Worm (Caenorhabditis elegans): Measurements from ENCODE around the gene mcm-6.

mcm-6 gene

DNA sequence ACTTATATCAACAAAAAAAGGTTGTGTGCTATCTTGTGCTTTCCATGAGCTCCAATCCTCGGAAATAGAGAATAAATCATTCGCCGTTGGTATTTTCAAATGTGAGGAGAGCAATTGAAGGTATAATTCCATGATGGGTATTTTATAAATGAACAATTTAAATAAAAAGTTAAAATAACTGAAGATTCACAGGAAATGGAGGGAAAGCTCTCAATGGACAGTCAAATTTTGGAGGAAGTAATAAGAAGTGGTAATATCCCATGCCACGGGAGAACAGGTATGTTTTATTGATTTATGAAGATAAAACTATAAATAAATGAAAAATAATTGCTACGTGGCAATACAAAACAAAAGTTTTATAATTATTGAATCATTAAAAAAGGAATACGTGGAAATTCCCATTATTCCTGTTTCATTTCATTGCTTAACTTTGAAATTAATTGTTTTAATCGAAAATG lies 11.0 kb upstream of the mcm-6 start (continued):
- TF ChIP-seq nhr-6 (tag; optimal IDR thresholded peaks at IDR 0.05), result no peak
- TF ChIP-seq lsy-2 (tag; optimal IDR thresholded peaks at IDR 0.05), result peak in 1 of 2 experiments; percentile 45

DNA sequence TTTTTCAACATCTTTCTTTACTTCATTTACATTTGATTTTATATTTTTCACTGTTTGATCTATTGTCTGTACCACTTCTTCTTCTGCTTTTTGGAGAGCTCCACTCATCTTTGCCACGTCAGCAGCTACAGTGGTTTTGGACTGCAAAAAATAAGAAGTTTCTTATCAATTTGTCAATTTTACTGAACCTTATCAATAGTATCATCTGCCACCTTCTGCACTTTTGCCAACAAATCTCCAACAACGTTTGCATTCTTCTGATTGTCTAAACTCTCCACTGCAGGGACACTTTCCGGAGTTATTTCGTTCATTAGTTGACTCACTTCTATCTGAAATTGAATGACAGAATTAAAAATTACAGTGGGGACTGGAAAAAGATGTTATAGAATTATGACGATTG lies 7.4 kb upstream of the mcm-6 start:
- TF ChIP-seq fos-1 (tag; optimal IDR thresholded peaks at IDR 0.05) (peak; percentile 95), crh-2 (tag; optimal IDR thresholded peaks at IDR 0.05) (peak; percentile 84), zag-1 (tag; optimal IDR thresholded peaks at IDR 0.05) (no peak)

DNA sequence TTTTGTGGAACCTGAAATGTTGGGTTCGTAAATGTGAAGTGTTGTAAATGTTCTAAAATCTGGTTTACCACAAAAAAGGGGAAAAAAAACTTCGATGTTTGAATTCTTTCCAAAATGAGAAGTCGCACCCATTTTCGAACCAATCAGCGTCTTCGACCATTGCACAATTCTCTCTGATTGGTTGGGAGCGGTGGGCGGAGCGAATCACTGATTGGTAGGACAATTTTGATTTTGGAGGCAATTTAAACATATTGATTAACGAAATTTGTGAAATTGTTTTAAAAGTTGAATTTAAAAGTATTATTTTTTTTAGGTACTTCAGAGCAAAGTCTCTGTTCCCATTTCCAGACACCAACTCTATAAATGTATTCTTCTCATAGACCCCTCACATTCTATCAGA lies 5.1 kb upstream of the mcm-6 start:
- TF ChIP-seq crh-2 (tag; optimal IDR thresholded peaks at IDR 0.05), result no peak
- TF ChIP-seq skn-1 (tag; optimal IDR thresholded peaks at IDR 0.05), result no peak
- TF ChIP-seq nhr-12 (tag; optimal IDR thresholded peaks at IDR 0.05), result no peak
- no peak for TF ChIP-seq R02D3.7 (tag; optimal IDR thresholded peaks at IDR 0.05)
- TF ChIP-seq zag-1 (tag; optimal IDR thresholded peaks at IDR 0.05), result no peak
- no peak for TF ChIP-seq C34F6.9 (tag; optimal IDR thresholded peaks at IDR 0.05)
- TF ChIP-seq nhr-77 (tag; optimal IDR thresholded peaks at IDR 0.05), result no peak
- TF ChIP-seq lin-39 (tag; optimal IDR thresholded peaks at IDR 0.05), result no peak
- no peak for TF ChIP-seq gmeb-1 (tag; optimal IDR thresholded peaks at IDR 0.05)
- TF ChIP-seq sma-9 (GFP tag; optimal IDR thresholded peaks at IDR 0.05), result no peak
- no peak for TF ChIP-seq sma-9 (tag; optimal IDR thresholded peaks at IDR 0.05)
- TF ChIP-seq ceh-82 (tag; optimal IDR thresholded peaks at IDR 0.05), result no peak
- TF ChIP-seq snpc-4 (tag; optimal IDR thresholded peaks at IDR 0.05), result no peak
- TF ChIP-seq unc-39 (tag; optimal IDR thresholded peaks at IDR 0.05), result no peak
- TF ChIP-seq blmp-1 (tag; optimal IDR thresholded peaks at IDR 0.05; ENCODE audit: insufficient read depth), result no peak
- TF ChIP-seq nhr-21 (tag; optimal IDR thresholded peaks at IDR 0.05), result no peak
- TF ChIP-seq Y55F3AM.14 (GFP tag; optimal IDR thresholded peaks at IDR 0.05), result no peak

DNA sequence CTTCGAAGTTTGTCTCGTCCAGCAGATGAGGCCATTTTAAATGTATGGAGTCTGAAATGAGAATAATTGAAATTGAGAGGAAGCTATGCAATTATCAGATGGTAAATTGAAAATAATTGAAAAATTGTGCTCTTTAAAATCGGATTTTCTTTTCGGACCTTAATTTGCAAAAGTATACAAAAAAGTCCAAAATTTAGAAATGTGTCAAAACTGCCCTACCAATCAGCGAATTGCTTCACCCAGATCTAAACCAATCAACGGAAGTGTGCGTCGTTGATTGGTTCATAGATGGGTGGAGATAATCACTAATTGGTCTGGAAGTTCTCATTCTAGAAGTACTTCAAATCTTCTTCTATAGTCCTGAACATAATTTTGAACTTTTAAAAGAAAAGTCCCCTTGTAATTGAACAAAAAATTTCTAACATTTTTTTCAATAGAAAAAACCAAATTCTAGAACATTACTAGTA lies 4.5 kb upstream of the mcm-6 start, which contains the start of gene R10E11.5:
Gene R10E11.5 (minus strand): TSS at position 51 of the 467 bp plus-strand sequence.
- TF ChIP-seq lsy-2 (tag; optimal IDR thresholded peaks at IDR 0.05), result no peak
- TF ChIP-seq fos-1 (tag; optimal IDR thresholded peaks at IDR 0.05), result no peak
- TF ChIP-seq egl-27 (tag; optimal IDR thresholded peaks at IDR 0.05), result no peak
- TF ChIP-seq nhr-21 (tag; optimal IDR thresholded peaks at IDR 0.05), result no peak
- no peak for TF ChIP-seq F13H6.1 (tag; optimal IDR thresholded peaks at IDR 0.05)
- TF ChIP-seq R02D3.7 (tag; optimal IDR thresholded peaks at IDR 0.05), result no peak
- TF ChIP-seq dmd-4 (tag; optimal IDR thresholded peaks at IDR 0.05), result no peak

DNA sequence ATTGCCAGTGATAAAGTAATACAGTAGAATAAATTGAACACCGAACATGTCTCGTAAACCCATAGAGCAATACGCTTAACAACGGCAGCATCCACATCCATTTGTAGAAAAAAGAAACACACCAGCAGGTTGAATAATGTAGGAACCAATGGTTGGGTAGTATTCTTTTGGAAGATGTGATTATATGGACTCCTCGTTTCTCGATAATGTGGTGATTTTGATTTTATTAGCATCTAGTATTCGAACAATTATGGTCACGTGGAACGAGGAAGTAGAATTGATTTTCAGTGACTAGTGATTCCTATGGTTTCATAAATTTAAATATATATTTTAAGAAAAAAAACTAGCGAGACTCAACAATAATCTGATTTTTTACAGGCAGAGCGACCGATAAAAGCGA lies 2.3 kb downstream of the mcm-6 start, which contains the start of gene srxa-10:
Gene srxa-10 (minus strand): TSS at position 101 of the 400 bp plus-strand sequence.
- no peak for TF ChIP-seq unc-55 (GFP tag; optimal IDR thresholded peaks at IDR 0.05)
- no peak for TF ChIP-seq F13H6.1 (tag; optimal IDR thresholded peaks at IDR 0.05)
- TF ChIP-seq dmd-4 (tag; optimal IDR thresholded peaks at IDR 0.05), result no peak
- TF ChIP-seq nhr-21 (tag; optimal IDR thresholded peaks at IDR 0.05), result no peak
- TF ChIP-seq fos-1 (tag; optimal IDR thresholded peaks at IDR 0.05), result no peak
- no peak for TF ChIP-seq elt-3 (tag; optimal IDR thresholded peaks at IDR 0.05)
- no peak for TF ChIP-seq lin-13 (GFP tag; optimal IDR thresholded peaks at IDR 0.05)
- no peak for TF ChIP-seq snpc-4 (tag; optimal IDR thresholded peaks at IDR 0.05)
- no peak for TF ChIP-seq ztf-1 (GFP tag; conservative IDR thresholded peaks at IDR 0.05)
- no peak for TF ChIP-seq lin-11 (tag; optimal IDR thresholded peaks at IDR 0.05)
- no peak for TF ChIP-seq nhr-25 (tag; optimal IDR thresholded peaks at IDR 0.05)
- TF ChIP-seq mab-5 (tag; optimal IDR thresholded peaks at IDR 0.05), result no peak
- no peak for TF ChIP-seq nhr-6 (tag; optimal IDR thresholded peaks at IDR 0.05)
- no peak for TF ChIP-seq nhr-12 (tag; optimal IDR thresholded peaks at IDR 0.05)

DNA sequence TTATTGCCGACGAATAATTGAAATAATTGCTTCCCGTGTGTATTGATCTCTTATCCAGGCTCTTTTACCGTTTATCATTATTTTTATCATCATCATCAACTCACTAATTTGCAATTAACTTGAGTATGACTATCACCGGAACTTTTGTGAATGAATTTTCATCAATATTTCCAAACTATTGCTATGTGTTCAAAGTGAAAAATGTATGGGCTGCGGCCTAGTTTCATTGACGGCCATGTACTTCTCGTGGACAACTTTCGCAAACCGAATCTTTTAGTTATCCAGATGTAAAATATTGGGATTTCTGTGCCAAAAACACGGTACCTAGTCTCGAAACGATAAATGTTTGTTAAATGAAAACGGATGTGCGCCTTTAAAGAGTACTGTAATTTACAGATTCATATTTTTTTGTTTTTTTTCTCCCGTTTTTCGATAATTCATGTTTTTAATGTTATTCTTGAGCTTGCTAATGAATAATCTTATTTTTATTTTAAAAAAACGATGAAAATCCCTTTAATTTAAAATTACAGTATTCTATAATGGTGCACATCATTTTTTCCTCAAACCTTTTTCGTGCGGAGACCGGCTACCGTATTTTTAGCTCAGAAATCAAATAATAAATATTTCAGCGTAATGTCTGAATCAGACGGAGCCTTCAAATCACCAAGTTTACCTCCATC lies 4.5 kb downstream of the mcm-6 start, which contains the start of gene ZK632.2:
Gene ZK632.2 (plus strand): TSS at position 630 of the 680 bp plus-strand sequence.
- no peak for TF ChIP-seq snpc-4 (tag; optimal IDR thresholded peaks at IDR 0.05)
- no peak for TF ChIP-seq sma-3 (GFP tag; optimal IDR thresholded peaks at IDR 0.05)
- no peak for TF ChIP-seq ZK546.5 (tag; optimal IDR thresholded peaks at IDR 0.05)
- no peak for TF ChIP-seq C34F6.9 (tag; optimal IDR thresholded peaks at IDR 0.05)
- TF ChIP-seq skn-1 (tag; optimal IDR thresholded peaks at IDR 0.05), result no peak
- TF ChIP-seq nhr-10 (tag; optimal IDR thresholded peaks at IDR 0.05), result no peak
- peak; percentile 13 for TF ChIP-seq nhr-129 (tag; optimal IDR thresholded peaks at IDR 0.05)
- no peak for TF ChIP-seq nhr-21 (tag; optimal IDR thresholded peaks at IDR 0.05)
- no peak for TF ChIP-seq sma-9 (GFP tag; optimal IDR thresholded peaks at IDR 0.05)
- no peak for TF ChIP-seq sma-9 (tag; optimal IDR thresholded peaks at IDR 0.05)
- peak in 1 of 2 experiments; percentile 17 for TF ChIP-seq lsy-2 (tag; optimal IDR thresholded peaks at IDR 0.05)
